Fruit fly (Drosophila melanogaster): ENCODE data around the gene Nplp2.

DNA sequence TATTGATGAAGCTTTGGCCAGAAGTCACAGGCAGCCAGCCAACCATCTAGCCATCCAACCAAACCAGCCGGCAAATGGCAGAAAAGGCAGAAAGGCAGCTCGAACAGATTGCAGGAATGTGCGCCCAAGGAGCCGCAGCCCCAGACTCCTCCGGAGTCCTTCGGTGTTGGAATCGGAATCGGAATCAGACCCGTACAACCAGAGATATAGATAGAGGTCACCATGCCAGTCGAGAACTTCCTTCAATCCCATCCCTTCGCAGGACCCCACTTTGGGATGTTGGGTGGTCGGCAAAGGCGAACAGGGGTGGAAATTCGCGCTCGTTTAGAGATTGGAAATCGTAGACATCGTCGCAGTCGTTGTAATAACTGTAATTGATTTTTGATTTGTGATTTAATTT is 43.9 kb upstream of the Nplp2 start:
- TF ChIP-seq CG1647 (GFP tag; optimal IDR thresholded peaks at IDR 0.05) (no peak), fd102C (GFP tag; optimal IDR thresholded peaks at IDR 0.05) (no peak), stwl (tag; optimal IDR thresholded peaks at IDR 0.05) (no peak), sna (GFP tag; IDR thresholded peaks at IDR 0.05; ENCODE audit: partially characterized antibody) (no peak), h (optimal IDR thresholded peaks at IDR 0.05) (no peak)
